Worm (Caenorhabditis elegans) whole organism, L4 larva: ENCODE data around the gene ech-9.

ENCODE experiments used
- D1046.2 ChIP-seq: fragments of 200-800 bp; sonication (Bioruptor generic); IDR thresholded peaks from 2 replicates; pipeline ENCODE4 v1.3.6; 2022; ENCODE audit warnings: missing genetic modification characterization, missing compliant biosample characterization
- F26F4.8 ChIP-seq: fragments of 200-800 bp; sonication (Bioruptor generic); conservative IDR thresholded peaks from 2 replicates; pipeline ENCODE4 v1.3.6; 2022; ENCODE audit warnings: missing genetic modification characterization, missing compliant biosample characterization
- F37D6.2 ChIP-seq: sonication (generic microtip); optimal IDR thresholded peaks from 2 replicates; lab custom pipeline; 2016; ENCODE audit warnings: mild to moderate bottlenecking, missing genetic modification characterization, missing compliant biosample characterization
- F49E8.2 ChIP-seq: sonication (generic microtip); optimal IDR thresholded peaks from 2 replicates; lab custom pipeline; 2016; ENCODE audit warnings: missing compliant biosample characterization, mild to moderate bottlenecking, missing genetic modification characterization, borderline replicate concordance
- T20F7.1 ChIP-seq: fragments of 200-800 bp; sonication (Bioruptor generic); optimal IDR thresholded peaks from 2 replicates; lab custom pipeline; 2018; ENCODE audit warnings: mild to moderate bottlenecking, missing genetic modification characterization, missing compliant biosample characterization
- Y5F2A.4 ChIP-seq: fragments of 200-800 bp; sonication (Bioruptor generic); optimal IDR thresholded peaks from 2 replicates; lab custom pipeline; 2018; ENCODE audit warnings: mild to moderate bottlenecking, missing genetic modification characterization, missing compliant biosample characterization
- ZK337.2 ChIP-seq: fragments of 200-800 bp; sonication (Bioruptor generic); IDR thresholded peaks from 2 replicates; pipeline ENCODE4 v1.3.6; 2022; ENCODE audit warnings: missing genetic modification reagents, missing genetic modification characterization, missing compliant biosample characterization
- ama-1 ChIP-seq: fragments of 150-350 bp; optimal IDR thresholded peaks from 2 replicates; lab custom pipeline; 2014; ENCODE audit warnings: inconsistent platforms, mixed read lengths
- arid-1 ChIP-seq: fragments of 200-800 bp; sonication (Bioruptor generic); conservative IDR thresholded peaks from 2 replicates; pipeline ENCODE4 v1.3.6; 2022; ENCODE audit warnings: missing genetic modification reagents, missing genetic modification characterization, missing compliant biosample characterization
- ceh-32 ChIP-seq: sonication (generic microtip); optimal IDR thresholded peaks from 2 replicates; lab custom pipeline; 2016; ENCODE audit warnings: mild to moderate bottlenecking, missing genetic modification characterization, missing compliant biosample characterization; ENCODE audit not compliant: poor library complexity
- ceh-82 ChIP-seq: sonication (generic microtip); optimal IDR thresholded peaks from 2 replicates; lab custom pipeline; 2017; ENCODE audit warnings: missing biosample characterization, missing genetic modification characterization
- ces-1 ChIP-seq: fragments of 150-350 bp; sonication (generic microtip); optimal IDR thresholded peaks from 4 replicates; lab custom pipeline; 2014; ENCODE audit warnings: missing biosample characterization, missing genetic modification reagents, missing genetic modification characterization
- daf-12 ChIP-seq: fragments of 150-350 bp; optimal IDR thresholded peaks from 2 replicates; lab custom pipeline; 2014; ENCODE audit warnings: missing biosample characterization, missing genetic modification reagents, missing genetic modification characterization
- daf-16 ChIP-seq, 3 experiments: sonication (generic microtip); optimal IDR thresholded peaks; 2 replicates each; lab custom pipeline; 2016 to 2017; ENCODE audit warnings: missing genetic modification characterization in 3 of 3, missing genetic modification reagents in 3 of 3, mild to moderate bottlenecking in 2 of 3, missing compliant biosample characterization in 2 of 3, missing biosample characterization in 1 of 3, moderate library complexity in 1 of 3
- daf-8 ChIP-seq: fragments of 200-800 bp; sonication (Bioruptor generic); IDR thresholded peaks from 2 replicates; pipeline ENCODE4 v1.3.6; 2022; ENCODE audit warnings: missing genetic modification characterization, missing compliant biosample characterization
- dmd-6 ChIP-seq: fragments of 200-800 bp; sonication (Bioruptor generic); IDR thresholded peaks from 2 replicates; pipeline ENCODE4 v1.3.6; 2022; ENCODE audit warnings: missing genetic modification reagents, missing genetic modification characterization, missing compliant biosample characterization
- dve-1 ChIP-seq: sonication (generic microtip); optimal IDR thresholded peaks from 2 replicates; lab custom pipeline; 2017; ENCODE audit warnings: antibody characterized with exemption, mild to moderate bottlenecking, missing genetic modification characterization, missing compliant biosample characterization; ENCODE audit not compliant: insufficient read depth
- egl-43 ChIP-seq: fragments of 200-800 bp; sonication (Bioruptor generic); IDR thresholded peaks from 2 replicates; pipeline ENCODE4 v1.3.6; 2022; ENCODE audit warnings: missing genetic modification reagents, missing genetic modification characterization, missing compliant biosample characterization
- hlh-11 ChIP-seq: fragments of 200-800 bp; sonication (Bioruptor generic); optimal IDR thresholded peaks from 2 replicates; lab custom pipeline; 2018; ENCODE audit warnings: mild to moderate bottlenecking, missing genetic modification characterization, missing compliant biosample characterization
- hmg-1.1 ChIP-seq: fragments of 200-800 bp; sonication (Bioruptor generic); IDR thresholded peaks from 2 replicates; pipeline ENCODE4 v1.3.6; 2022; ENCODE audit warnings: missing genetic modification reagents, missing genetic modification characterization, missing compliant biosample characterization
- lin-1 ChIP-seq: fragments of 200-800 bp; sonication (Bioruptor generic); IDR thresholded peaks from 2 replicates; pipeline ENCODE4 v1.3.6; 2022; ENCODE audit warnings: missing genetic modification reagents, missing genetic modification characterization, missing compliant biosample characterization
- lin-38 ChIP-seq: fragments of 200-800 bp; sonication (Bioruptor generic); IDR thresholded peaks from 2 replicates; pipeline ENCODE4 v1.3.6; 2022; ENCODE audit warnings: missing genetic modification reagents, missing genetic modification characterization, missing compliant biosample characterization
- lsy-2 ChIP-seq, 2 experiments: fragments of 150-350 bp in 1 of 2; sonication (generic microtip) in 1 of 2; optimal IDR thresholded peaks; 2 replicates each; lab custom pipeline; 2014 to 2017; ENCODE audit warnings: missing biosample characterization in 2 of 2, missing genetic modification characterization in 2 of 2
- madf-5 ChIP-seq, 2 experiments: fragments of 200-800 bp; sonication (Bioruptor generic); IDR thresholded peaks; 2 replicates each; pipeline ENCODE4 v1.3.6; 2022; ENCODE audit warnings: missing compliant biosample characterization in 2 of 2, missing genetic modification characterization in 2 of 2
- mxl-2 ChIP-seq: fragments of 200-800 bp; sonication (Bioruptor generic); conservative IDR thresholded peaks from 2 replicates; pipeline ENCODE4 v1.3.6; 2022; ENCODE audit warnings: missing genetic modification reagents, missing genetic modification characterization, missing compliant biosample characterization
- nhr-28 ChIP-seq: fragments of 150-350 bp; optimal IDR thresholded peaks from 2 replicates; lab custom pipeline; 2014; ENCODE audit warnings: missing biosample characterization, missing genetic modification characterization
- nhr-48 ChIP-seq: sonication (generic microtip); optimal IDR thresholded peaks from 2 replicates; lab custom pipeline; 2016; ENCODE audit warnings: mild to moderate bottlenecking, missing genetic modification characterization, missing compliant biosample characterization
- nhr-6 ChIP-seq: fragments of 150-350 bp; optimal IDR thresholded peaks from 2 replicates; lab custom pipeline; 2014; ENCODE audit warnings: missing biosample characterization, missing genetic modification characterization
- nhr-76 ChIP-seq: fragments of 150-350 bp; optimal IDR thresholded peaks from 2 replicates; lab custom pipeline; 2014; ENCODE audit warnings: missing biosample characterization, missing genetic modification characterization
- nhr-77 ChIP-seq: fragments of 150-350 bp; optimal IDR thresholded peaks from 2 replicates; lab custom pipeline; 2014; ENCODE audit warnings: missing biosample characterization, missing genetic modification characterization
- pha-4 ChIP-seq, 2 experiments: fragments of 150-350 bp in 1 of 2; fragments of 200-800 bp in 1 of 2; sonication (Bioruptor generic) in 1 of 2; IDR thresholded peaks in 1 of 2; optimal IDR thresholded peaks in 1 of 2; 2 replicates each; pipeline versions ENCODE4 v1.3.6 to Lab custom; 2014 to 2022; ENCODE audit warnings: missing genetic modification characterization in 2 of 2, missing genetic modification reagents in 2 of 2, missing biosample characterization in 1 of 2, missing compliant biosample characterization in 1 of 2
- php-3 ChIP-seq: fragments of 200-800 bp; sonication (Bioruptor generic); IDR thresholded peaks from 2 replicates; pipeline ENCODE4 v1.3.6; 2022; ENCODE audit warnings: missing genetic modification reagents, missing genetic modification characterization, missing compliant biosample characterization
- pqm-1 ChIP-seq: sonication (generic microtip); optimal IDR thresholded peaks from 2 replicates; lab custom pipeline; 2017; ENCODE audit warnings: missing biosample characterization, missing genetic modification characterization
- skn-1 ChIP-seq: fragments of 150-350 bp; optimal IDR thresholded peaks from 2 replicates; lab custom pipeline; 2014; ENCODE audit warnings: missing biosample characterization, missing genetic modification characterization
- spr-3 ChIP-seq: fragments of 200-800 bp; sonication (Bioruptor generic); optimal IDR thresholded peaks from 2 replicates; lab custom pipeline; 2018; ENCODE audit warnings: mild to moderate bottlenecking, missing genetic modification characterization, missing compliant biosample characterization
- vab-7 ChIP-seq: fragments of 200-800 bp; sonication (Bioruptor generic); IDR thresholded peaks from 2 replicates; pipeline ENCODE4 v1.3.6; 2022; ENCODE audit warnings: missing genetic modification reagents, missing genetic modification characterization, missing compliant biosample characterization
- zag-1 ChIP-seq: fragments of 150-350 bp; optimal IDR thresholded peaks from 2 replicates; lab custom pipeline; 2014; ENCODE audit warnings: missing biosample characterization, missing genetic modification characterization
- ztf-11 ChIP-seq: fragments of 150-350 bp; optimal IDR thresholded peaks from 2 replicates; lab custom pipeline; 2014; ENCODE audit warnings: missing biosample characterization, missing genetic modification characterization

The ech-9 gene

DNA sequence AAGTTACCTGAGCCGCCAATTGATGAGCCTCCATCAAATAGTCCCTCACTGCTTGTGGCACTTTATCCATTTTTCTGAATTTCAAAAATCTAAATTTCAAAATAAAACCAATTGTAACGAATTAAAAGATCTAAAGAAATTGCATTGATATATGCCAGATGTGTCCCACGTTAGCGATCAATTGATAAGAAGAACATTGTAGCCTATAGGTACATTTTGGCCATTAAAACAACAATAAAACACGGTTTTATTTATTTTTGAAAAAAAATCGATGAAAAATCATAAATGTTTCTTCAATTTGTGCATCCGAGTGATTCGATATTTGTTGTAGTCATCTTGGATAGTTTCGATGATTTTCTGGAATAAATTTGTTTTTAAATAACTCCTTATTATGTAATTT lies 3.9 kb upstream of the ech-9 start, which contains the start of gene ech-8 (continued):
- TF ChIP-seq pha-4 (GFP tag; IDR thresholded peaks at IDR 0.05; lab: Robert Waterston, UW), result no peak
- no peak for TF ChIP-seq pha-4 (tag; optimal IDR thresholded peaks at IDR 0.05; lab: Kevin White, UChicago)
- no peak for TF ChIP-seq ceh-82 (tag; lab: Kevin White, UChicago)
- TF ChIP-seq ces-1 (GFP tag; lab: Kevin White, UChicago), result no peak
- TF ChIP-seq egl-43 (GFP tag; lab: Robert Waterston, UW), result no peak
- no peak for TF ChIP-seq D1046.2
- TF ChIP-seq ceh-32 (tag; lab: Kevin White, UChicago), result no peak
- TF ChIP-seq lsy-2 (tag; optimal IDR thresholded peaks at IDR 0.05; lab: Kevin White, UChicago), result no peak
- TF ChIP-seq arid-1, result no peak
- TF ChIP-seq daf-8, result no peak
- TF ChIP-seq dve-1 (tag; lab: Kevin White, UChicago), result peak; percentile 52
- TF ChIP-seq Y5F2A.4, result no peak
- TF ChIP-seq F49E8.2 (tag; lab: Kevin White, UChicago), result no peak

DNA sequence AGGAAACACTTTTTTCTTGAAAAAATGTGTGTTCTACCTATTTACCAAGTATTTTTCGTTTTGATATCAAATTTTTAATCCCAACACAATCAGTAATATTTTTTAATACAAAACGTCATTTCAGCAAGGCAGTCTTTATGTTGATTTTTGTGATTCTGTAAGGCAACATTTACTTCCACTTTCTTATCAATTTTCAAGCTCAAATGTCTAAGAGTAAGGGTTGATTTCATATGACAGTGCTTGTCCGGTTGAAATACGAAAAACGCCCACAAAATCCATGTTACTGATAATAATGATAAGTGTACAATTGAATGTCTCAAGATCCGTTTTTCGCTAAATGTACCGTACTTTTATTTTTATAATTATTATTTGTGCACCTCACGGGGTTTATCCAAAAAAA lies 977 bp upstream of the ech-9 start:
- TF ChIP-seq nhr-28 (tag; lab: Kevin White, UChicago) (peak; percentile 68), daf-16 (GFP tag; optimal IDR thresholded peaks at IDR 0.05; lab: Kevin White, UChicago) (no peak), daf-16 (tag; optimal IDR thresholded peaks at IDR 0.05; lab: Kevin White, UChicago) (peak; percentile 60), lin-1 (GFP tag; lab: Robert Waterston, UW) (0 out of 2 replicates have a peak, but pooled peaks have one; percentile 30), daf-8 (no peak), dve-1 (tag; lab: Kevin White, UChicago) (peak; percentile 74), nhr-77 (peak; percentile 52), pqm-1 (tag; lab: Kevin White, UChicago) (peak; percentile 89), dmd-6 (GFP tag; lab: Robert Waterston, UW) (peak; percentile 71), hlh-11 (tag; lab: Kevin White, UChicago) (peak; percentile 52), nhr-48 (tag; lab: Kevin White, UChicago) (no peak)

DNA sequence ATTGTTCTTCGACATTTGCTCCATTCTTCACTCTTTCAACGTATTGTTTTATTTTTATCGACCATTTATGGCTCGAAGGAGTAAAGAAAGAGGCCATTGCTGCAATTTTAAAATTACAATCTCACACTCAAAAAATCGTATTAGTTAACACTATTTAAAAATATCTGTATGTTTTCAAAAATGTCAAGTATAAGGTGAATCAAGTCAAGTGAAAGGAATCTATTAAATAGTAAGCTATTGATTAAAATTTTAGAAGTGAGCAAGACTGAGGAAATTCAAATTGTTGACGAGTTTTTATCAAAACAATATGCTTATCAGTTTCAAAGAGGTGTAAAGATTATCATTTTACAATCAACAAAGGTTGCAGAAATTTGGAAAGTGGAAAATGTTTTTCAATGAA lies 2.7 kb downstream of the ech-9 start, which contains the start of gene F01G10.4:
Gene F01G10.4, minus strand, starts transcription at position 101 of the 400 bp plus-strand sequence.
- TF ChIP-seq F37D6.2 (tag; lab: Kevin White, UChicago), result no peak
- no peak for TF ChIP-seq lin-38 (GFP tag; lab: Robert Waterston, UW)

DNA sequence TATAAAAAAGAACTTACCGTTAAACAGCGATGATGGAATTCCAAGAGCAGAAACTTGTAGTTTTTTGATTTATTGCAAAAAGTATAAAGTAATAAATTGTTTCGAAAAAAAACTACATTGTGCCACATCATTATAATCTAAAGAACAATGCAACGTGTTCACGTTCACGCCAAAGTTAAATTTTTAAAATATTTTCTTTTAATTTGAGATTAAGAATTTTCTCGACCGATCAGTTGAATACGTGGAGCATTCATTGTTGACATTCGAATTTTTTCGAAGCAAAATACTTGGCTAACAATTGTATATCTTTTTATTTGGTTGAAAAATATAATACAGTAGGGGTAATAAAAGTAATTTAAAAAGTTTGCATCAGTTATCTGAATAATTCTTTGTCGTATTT lies 4.2 kb downstream of the ech-9 start, which contains the start of gene F01G10.5:
Gene F01G10.5, minus strand, starts transcription at position 101 of the 400 bp plus-strand sequence.
- TF ChIP-seq spr-3 (GFP tag; lab: Kevin White, UChicago) (no peak), vab-7 (no peak), hmg-1.1 (GFP tag; lab: Robert Waterston, UW) (no peak), arid-1 (no peak), ces-1 (GFP tag; lab: Kevin White, UChicago) (no peak), daf-16 (GFP tag; optimal IDR thresholded peaks at IDR 0.05; lab: Kevin White, UChicago) (no peak), daf-16 (tag; optimal IDR thresholded peaks at IDR 0.05; lab: Kevin White, UChicago) (no peak), ZK337.2 (GFP tag; lab: Robert Waterston, UW) (no peak)

- no peak for TF ChIP-seq nhr-6
- no peak for TF ChIP-seq ama-1 (lab: Kevin White, UChicago)
- no peak for TF ChIP-seq lin-38 (GFP tag; lab: Robert Waterston, UW)
- no peak for TF ChIP-seq F26F4.8 (GFP tag; lab: Robert Waterston, UW)
- no peak for TF ChIP-seq F49E8.2 (tag; lab: Kevin White, UChicago)
- no peak for TF ChIP-seq skn-1 (tag; lab: Kevin White, UChicago)
- no peak for TF ChIP-seq nhr-76
- no peak for TF ChIP-seq T20F7.1 (GFP tag; lab: Kevin White, UChicago)
- TF ChIP-seq zag-1, result no peak
- no peak for TF ChIP-seq ztf-11
- no peak for TF ChIP-seq daf-12 (tag; lab: Kevin White, UChicago)
- no peak for TF ChIP-seq vab-7
- no peak for TF ChIP-seq mxl-2 (GFP tag; lab: Robert Waterston, UW)
- TF ChIP-seq php-3 (GFP tag; lab: Robert Waterston, UW), result no peak
- TF ChIP-seq madf-5 (GFP tag; IDR thresholded peaks at IDR 0.05; lab: Robert Waterston, UW), result no peak
- TF ChIP-seq hmg-1.1 (GFP tag; lab: Robert Waterston, UW), result no peak
These were observed 7.6 kb downstream of the ech-9 start, which contains the start of gene F01G10.6 for ce11 chrIV:10227534-10227933. Gene F01G10.6 (minus strand): TSS chrIV:10227634.
